Fruit fly (Drosophila melanogaster) whole organism, embryonic: ENCODE results near the gene Cnot4.

Experiments
- CG10321 ChIP-seq: fragments of 200-800 bp; sonication (Bioruptor generic); IDR thresholded peaks from 2 replicates; pipeline ENCODE4 v1.3.6; 2022; ENCODE audit warnings: missing biosample characterization, missing genetic modification characterization
- CG10366 ChIP-seq: fragments of 200-800 bp; sonication (Bioruptor generic); IDR thresholded peaks from 2 replicates; pipeline ENCODE4 v1.3.6; 2022; ENCODE audit warnings: missing biosample characterization, missing genetic modification characterization
- CG11398 ChIP-seq: fragments of 200-800 bp; sonication (Bioruptor generic); optimal IDR thresholded peaks from 2 replicates; lab custom pipeline; 2016; ENCODE audit warnings: missing biosample characterization, missing genetic modification characterization
- CG11723 ChIP-seq: fragments of 200-800 bp; sonication (Bioruptor generic); optimal IDR thresholded peaks from 2 replicates; lab custom pipeline; 2017; ENCODE audit warnings: missing biosample characterization, mild to moderate bottlenecking, missing genetic modification characterization
- CG12219 ChIP-seq: fragments of 200-800 bp; sonication (Bioruptor generic); optimal IDR thresholded peaks from 3 replicates; lab custom pipeline; 2018; ENCODE audit warnings: missing biosample characterization, mild to moderate bottlenecking, missing genetic modification characterization
- CG12744 ChIP-seq: fragments of 200-800 bp; sonication (Bioruptor generic); optimal IDR thresholded peaks from 2 replicates; lab custom pipeline; 2016; ENCODE audit warnings: missing biosample characterization, missing genetic modification characterization
- CG13123 ChIP-seq: fragments of 200-800 bp; sonication (Bioruptor generic); optimal IDR thresholded peaks from 2 replicates; lab custom pipeline; 2016; ENCODE audit warnings: missing biosample characterization, missing genetic modification characterization
- CG13287 ChIP-seq: fragments of 200-800 bp; sonication (Bioruptor generic); IDR thresholded peaks from 2 replicates; pipeline ENCODE4 v1.3.6; 2022; ENCODE audit warnings: missing biosample characterization, missing genetic modification characterization; ENCODE audit not compliant: partially characterized antibody
- CG14965 ChIP-seq: fragments of 200-800 bp; sonication (Bioruptor generic); optimal IDR thresholded peaks from 2 replicates; lab custom pipeline; 2016; ENCODE audit warnings: missing biosample characterization, missing genetic modification characterization, borderline replicate concordance
- CG1603 ChIP-seq: fragments of 200-800 bp; sonication (Bioruptor generic); optimal IDR thresholded peaks from 2 replicates; lab custom pipeline; 2019; ENCODE audit warnings: missing biosample characterization, mild to moderate bottlenecking, missing genetic modification characterization, moderate library complexity
- CG17829 ChIP-seq: fragments of 200-800 bp; optimal IDR thresholded peaks from 2 replicates; lab custom pipeline; 2019; ENCODE audit warnings: missing biosample characterization, mild to moderate bottlenecking, missing genetic modification characterization, moderate library complexity
- CG30431 ChIP-seq: fragments of 200-800 bp; sonication (Bioruptor generic); optimal IDR thresholded peaks from 2 replicates; lab custom pipeline; 2017; ENCODE audit warnings: missing biosample characterization, missing genetic modification characterization
- CG31365 ChIP-seq: fragments of 200-800 bp; sonication (Bioruptor generic); optimal IDR thresholded peaks from 2 replicates; lab custom pipeline; 2018; ENCODE audit warnings: missing biosample characterization, mild to moderate bottlenecking, missing genetic modification characterization
- CG34422 ChIP-seq: fragments of 200-800 bp; sonication (Bioruptor generic); IDR thresholded peaks from 3 replicates; pipeline ENCODE4 v1.3.6; 2022; ENCODE audit warnings: missing biosample characterization, missing genetic modification characterization
- CG3847 ChIP-seq: fragments of 200-800 bp; sonication (Bioruptor generic); IDR thresholded peaks from 2 replicates; pipeline ENCODE4 v1.3.6; 2022; ENCODE audit warnings: missing biosample characterization, missing genetic modification characterization
- CG4707 ChIP-seq: fragments of 200-800 bp; sonication (Bioruptor generic); optimal IDR thresholded peaks from 2 replicates; lab custom pipeline; 2018; ENCODE audit warnings: missing biosample characterization, mild to moderate bottlenecking, missing genetic modification characterization, moderate library complexity
- CG6689 ChIP-seq: fragments of 200-800 bp; sonication (Bioruptor generic); IDR thresholded peaks from 2 replicates; pipeline ENCODE4 v1.3.6; 2022; ENCODE audit warnings: missing biosample characterization, missing genetic modification characterization
- CG7357 ChIP-seq: fragments of 200-800 bp; sonication (Bioruptor generic); IDR thresholded peaks from 3 replicates; pipeline ENCODE4 v1.3.6; 2022; ENCODE audit warnings: missing biosample characterization, missing genetic modification characterization
- CG7786 ChIP-seq: fragments of 200-800 bp; sonication (Bioruptor generic); optimal IDR thresholded peaks from 2 replicates; lab custom pipeline; 2016; ENCODE audit warnings: missing biosample characterization, missing genetic modification characterization
- CG7839 ChIP-seq: fragments of 200-800 bp; sonication (Bioruptor generic); optimal IDR thresholded peaks from 3 replicates; lab custom pipeline; 2018; ENCODE audit warnings: missing biosample characterization, mild to moderate bottlenecking, missing genetic modification characterization, moderate library complexity
- CG8281 ChIP-seq: fragments of 200-800 bp; sonication (Bioruptor generic); optimal IDR thresholded peaks from 2 replicates; lab custom pipeline; 2018; ENCODE audit warnings: missing biosample characterization, mild to moderate bottlenecking, missing genetic modification characterization, moderate library complexity
- CG9817 ChIP-seq: fragments of 200-800 bp; sonication (Bioruptor generic); optimal IDR thresholded peaks from 2 replicates; lab custom pipeline; 2018; ENCODE audit warnings: missing biosample characterization, mild to moderate bottlenecking, missing genetic modification characterization, moderate library complexity
- Dip3 ChIP-seq: fragments of 200-800 bp; sonication (Bioruptor generic); optimal IDR thresholded peaks from 3 replicates; lab custom pipeline; 2016; ENCODE audit warnings: missing biosample characterization, missing genetic modification characterization
- Dll ChIP-seq: fragments of 200-800 bp; sonication (Bioruptor generic); IDR thresholded peaks from 4 replicates; pipeline ENCODE4 v1.3.6; 2022; ENCODE audit warnings: missing biosample characterization, missing genetic modification characterization; ENCODE audit not compliant: partially characterized antibody
- Doc2 ChIP-seq: fragments of 200-800 bp; sonication (Bioruptor generic); IDR thresholded peaks from 2 replicates; pipeline ENCODE4 v1.3.6; 2022; ENCODE audit warnings: missing biosample characterization, missing genetic modification characterization
- Elba2 ChIP-seq: fragments of 200-800 bp; sonication (Bioruptor generic); optimal IDR thresholded peaks from 3 replicates; lab custom pipeline; 2016; ENCODE audit warnings: missing biosample characterization, missing genetic modification characterization
- HLH54F ChIP-seq: fragments of 200-800 bp; sonication (Bioruptor generic); optimal IDR thresholded peaks from 3 replicates; lab custom pipeline; 2016; ENCODE audit warnings: missing biosample characterization, missing genetic modification characterization
- HLHmδ ChIP-seq: fragments of 200-800 bp; sonication (Bioruptor generic); optimal IDR thresholded peaks from 2 replicates; lab custom pipeline; 2018; ENCODE audit warnings: missing biosample characterization, mild to moderate bottlenecking, missing genetic modification characterization, moderate library complexity
- Lim3 ChIP-seq: fragments of 200-800 bp; sonication (Bioruptor generic); IDR thresholded peaks from 2 replicates; pipeline ENCODE4 v1.3.6; 2022; ENCODE audit warnings: missing biosample characterization, missing genetic modification characterization
- Mes4 ChIP-seq: fragments of 200-800 bp; sonication (Bioruptor generic); optimal IDR thresholded peaks from 2 replicates; lab custom pipeline; 2016; ENCODE audit warnings: missing biosample characterization, missing genetic modification characterization
- Myb ChIP-seq: fragments of 200-800 bp; sonication (Bioruptor generic); optimal IDR thresholded peaks from 2 replicates; lab custom pipeline; 2016; ENCODE audit warnings: missing biosample characterization, missing genetic modification characterization
- Side ChIP-seq: fragments of 200-800 bp; sonication (Bioruptor generic); optimal IDR thresholded peaks from 2 replicates; lab custom pipeline; 2016; ENCODE audit warnings: missing biosample characterization, missing genetic modification characterization
- Spps ChIP-seq: fragments of 200-800 bp; sonication (Bioruptor generic); optimal IDR thresholded peaks from 2 replicates; lab custom pipeline; 2018; ENCODE audit warnings: missing biosample characterization, mild to moderate bottlenecking, missing genetic modification characterization
- aop ChIP-seq: fragments of 200-800 bp; sonication (Bioruptor generic); IDR thresholded peaks from 2 replicates; pipeline ENCODE4 v1.3.6; 2022; ENCODE audit warnings: missing biosample characterization, missing genetic modification characterization
- emc ChIP-seq: fragments of 200-800 bp; sonication (Bioruptor generic); optimal IDR thresholded peaks from 2 replicates; lab custom pipeline; 2016; ENCODE audit warnings: missing biosample characterization, missing genetic modification characterization
- esg ChIP-seq: fragments of 200-800 bp; sonication (Bioruptor generic); conservative IDR thresholded peaks from 2 replicates; pipeline ENCODE4 v1.3.6; 2022; ENCODE audit warnings: missing biosample characterization, missing genetic modification characterization
- gcm ChIP-seq: fragments of 200-800 bp; sonication (Bioruptor generic); optimal IDR thresholded peaks from 2 replicates; lab custom pipeline; 2019; ENCODE audit warnings: missing biosample characterization, mild to moderate bottlenecking, missing genetic modification characterization, moderate library complexity
- gfzf ChIP-seq: fragments of 200-800 bp; sonication (Bioruptor generic); optimal IDR thresholded peaks from 2 replicates; lab custom pipeline; 2016; ENCODE audit warnings: missing biosample characterization, mild to moderate bottlenecking, missing genetic modification characterization, moderate library complexity
- gro ChIP-seq: fragments of 200-800 bp; sonication (Bioruptor generic); optimal IDR thresholded peaks from 2 replicates; lab custom pipeline; 2016; ENCODE audit warnings: missing biosample characterization, missing genetic modification characterization
- h ChIP-seq: fragments of >200 bp; optimal IDR thresholded peaks from 2 replicates; lab custom pipeline; 2017
- ham ChIP-seq: fragments of 200-800 bp; sonication (Bioruptor generic); IDR thresholded peaks from 2 replicates; pipeline ENCODE4 v1.3.6; 2022; ENCODE audit warnings: missing biosample characterization, missing genetic modification characterization
- ind ChIP-seq: fragments of 200-800 bp; sonication (Bioruptor generic); optimal IDR thresholded peaks from 3 replicates; lab custom pipeline; 2016; ENCODE audit warnings: missing biosample characterization, missing genetic modification characterization
- insv ChIP-seq, 2 experiments: fragments of 200-800 bp; sonication (Bioruptor generic); optimal IDR thresholded peaks; 3 replicates each; lab custom pipeline; 2016 to 2018; ENCODE audit warnings: missing biosample characterization in 2 of 2, missing genetic modification characterization in 2 of 2
- lov ChIP-seq, 2 experiments: fragments of 200-800 bp in 1 of 2; fragments of >200 bp in 1 of 2; sonication (Bioruptor generic) in 1 of 2; IDR thresholded peaks in 1 of 2; optimal IDR thresholded peaks in 1 of 2; 2 replicates in 1 of 2; 3 replicates in 1 of 2; pipeline versions ENCODE4 v1.3.6 to Lab custom; 2017 to 2022; ENCODE audit warnings: missing biosample characterization in 1 of 2, missing genetic modification characterization in 1 of 2
- nerfin-1 ChIP-seq: fragments of 200-800 bp; sonication (Bioruptor generic); optimal IDR thresholded peaks from 3 replicates; lab custom pipeline; 2019; ENCODE audit warnings: missing biosample characterization, mild to moderate bottlenecking, missing genetic modification characterization, moderate library complexity
- otp ChIP-seq: fragments of 200-800 bp; sonication (Bioruptor generic); IDR thresholded peaks from 3 replicates; pipeline ENCODE4, ENCODE4 v1.3.6; 2022; ENCODE audit warnings: missing biosample characterization, missing genetic modification characterization
- rib ChIP-seq: fragments of 200-800 bp; sonication (Bioruptor generic); IDR thresholded peaks from 2 replicates; pipeline ENCODE4 v1.3.6; 2022; ENCODE audit warnings: missing biosample characterization, missing genetic modification characterization
- sens ChIP-seq: fragments of 200-800 bp; sonication (Bioruptor generic); peaks from one replicate; lab custom pipeline; 2016; ENCODE audit warnings: missing biosample characterization, missing genetic modification characterization
- sqz ChIP-seq: fragments of 200-800 bp; sonication (Bioruptor generic); optimal IDR thresholded peaks from 3 replicates; lab custom pipeline; 2018; ENCODE audit warnings: missing biosample characterization, mild to moderate bottlenecking, missing genetic modification characterization
- tgo ChIP-seq: fragments of 200-800 bp; sonication (Bioruptor generic); IDR thresholded peaks from 3 replicates; pipeline ENCODE4 v1.3.6; 2022; ENCODE audit warnings: missing biosample characterization, missing genetic modification characterization

Cnot4 gene

dm6 chr2L:10381890-10382450 lies 14.5 kb upstream of the Cnot4 start, which contains the start of gene CG5096 (continued):
- TF ChIP-seq CG34422 (GFP tag; lab: Robert Waterston, UW) (peak; percentile 91), ham (GFP tag; lab: Robert Waterston, UW) (peak; percentile 55; the same call in 1 of the 2 replicates), Doc2 (no peak), CG30431 (peak; percentile 52), otp (GFP tag; lab: Robert Waterston, UW) (peak; percentile 87), CG7786 (GFP tag; lab: Kevin White, UChicago) (peak; percentile 84), sens (GFP tag; lab: Kevin White, UChicago) (peak; percentile 92), Elba2 (GFP tag; lab: Kevin White, UChicago) (no peak), CG3847 (GFP tag; lab: Robert Waterston, UW) (peak; percentile 82; the same call in 1 of the 2 replicates), insv (GFP tag; optimal IDR thresholded peaks at IDR 0.05; lab: Kevin White, UChicago) (peak in 1 of 2 experiments; percentile 12), CG13287 (GFP tag; lab: Robert Waterston, UW) (no peak), HLHmδ (GFP tag; lab: Kevin White, UChicago) (no peak), Side (GFP tag; lab: Kevin White, UChicago) (peak; percentile 83), Dip3 (peak; percentile 87), HLH54F (GFP tag; lab: Kevin White, UChicago) (peak; percentile 76), lov (optimal IDR thresholded peaks at IDR 0.05; lab: Kevin White, UChicago) (no peak), lov (GFP tag; IDR thresholded peaks at IDR 0.05; lab: Robert Waterston, UW) (peak; percentile 67; the same call in 1 of the 3 replicates), CG17829 (peak; percentile 88), CG7839 (peak; percentile 94), CG31365 (tag; lab: Kevin White, UChicago) (peak; percentile 71), CG7357 (GFP tag; lab: Robert Waterston, UW) (peak; percentile 75), gro (GFP tag; lab: Kevin White, UChicago) (peak; percentile 90), CG12219 (GFP tag; lab: Kevin White, UChicago) (peak; percentile 89), rib (GFP tag; lab: Robert Waterston, UW) (peak; percentile 86), Mes4 (GFP tag; lab: Kevin White, UChicago) (peak; percentile 29), esg (GFP tag; lab: Robert Waterston, UW) (peak; percentile 82), Myb (GFP tag; lab: Kevin White, UChicago) (peak; percentile 68), tgo (GFP tag; lab: Robert Waterston, UW) (peak; percentile 90), Lim3 (peak; percentile 55; the same call in 1 of the 2 replicates), emc (peak; percentile 59), CG14965 (GFP tag; lab: Kevin White, UChicago) (no peak), Dll (no peak), CG10366 (GFP tag; lab: Robert Waterston, UW) (peak; percentile 91), CG11398 (GFP tag; lab: Kevin White, UChicago) (peak; percentile 62), CG13123 (GFP tag; lab: Kevin White, UChicago) (peak; percentile 71), CG1603 (peak; percentile 84), CG8281 (tag; lab: Kevin White, UChicago) (peak; percentile 72), sqz (GFP tag; lab: Kevin White, UChicago) (peak; percentile 61), CG6689 (GFP tag; lab: Robert Waterston, UW) (peak; percentile 89), ind (GFP tag; lab: Kevin White, UChicago) (peak; percentile 85), CG4707 (peak; percentile 64), aop (GFP tag; lab: Robert Waterston, UW) (no peak), gcm (GFP tag; lab: Kevin White, UChicago) (peak; percentile 87), CG10321 (peak; percentile 59; the same call in 1 of the 2 replicates), h (lab: Kevin White, UChicago) (no peak), CG11723 (GFP tag; lab: Kevin White, UChicago) (peak; percentile 70), CG9817 (tag; lab: Kevin White, UChicago) (peak; percentile 85), Spps (tag; lab: Kevin White, UChicago) (peak; percentile 67), CG12744 (GFP tag; lab: Kevin White, UChicago) (peak; percentile 82), nerfin-1 (tag; lab: Kevin White, UChicago) (peak; percentile 82), gfzf (GFP tag; lab: Kevin White, UChicago) (no peak)
